Worm (Caenorhabditis elegans): ENCODE measurements around the gene R05H10.7.
A peak's percentile ranks its signal among the peaks of the same experiment; 100 is the strongest.

Gene R05H10.7

ce11 chrII:14838596-14839215, 16.6 kb upstream of the R05H10.7 start (continued):
- no peak for TF ChIP-seq sup-37 (GFP tag; optimal IDR thresholded peaks at IDR 0.05)
- TF ChIP-seq grh-1 (GFP tag; IDR thresholded peaks at IDR 0.05), result no peak
- TF ChIP-seq fos-1 (tag; optimal IDR thresholded peaks at IDR 0.05), result no peak
- TF ChIP-seq snu-23 (GFP tag; optimal IDR thresholded peaks at IDR 0.05), result peak; percentile 13
- no peak for TF ChIP-seq nhr-237 (tag; optimal IDR thresholded peaks at IDR 0.05)
- no peak for TF ChIP-seq vab-15 (tag; optimal IDR thresholded peaks at IDR 0.05)
- no peak for TF ChIP-seq nhr-19 (GFP tag; conservative IDR thresholded peaks at IDR 0.05)

- TF ChIP-seq rnt-1 (tag; optimal IDR thresholded peaks at IDR 0.05), result no peak
- no peak for TF ChIP-seq unc-86 (tag; optimal IDR thresholded peaks at IDR 0.05)
- peak in 1 of 2 experiments; percentile 51 for TF ChIP-seq lin-35 (GFP tag; optimal IDR thresholded peaks at IDR 0.05)
- no peak for TF ChIP-seq grh-1 (GFP tag; IDR thresholded peaks at IDR 0.05)
- no peak for TF ChIP-seq ceh-82 (tag; optimal IDR thresholded peaks at IDR 0.05)
- TF ChIP-seq ces-1 (GFP tag; optimal IDR thresholded peaks at IDR 0.05), result no peak
- TF ChIP-seq nhr-20 (tag; optimal IDR thresholded peaks at IDR 0.05), result peak; percentile 82
- TF ChIP-seq lsy-2 (tag; optimal IDR thresholded peaks at IDR 0.05), result peak in 1 of 2 experiments; percentile 43
- peak; percentile 24 for TF ChIP-seq snu-23 (GFP tag; optimal IDR thresholded peaks at IDR 0.05)
- TF ChIP-seq hpl-2 (GFP tag; optimal IDR thresholded peaks at IDR 0.05), result no peak
Measured at ce11 chrII:14841253-14841652, 14.1 kb upstream of the R05H10.7 start.

- TF ChIP-seq nhr-19 (GFP tag; conservative IDR thresholded peaks at IDR 0.05) (no peak), blmp-1 (tag; optimal IDR thresholded peaks at IDR 0.05) (peak; percentile 84), rnt-1 (tag; optimal IDR thresholded peaks at IDR 0.05) (no peak), elt-3 (tag; optimal IDR thresholded peaks at IDR 0.05) (no peak), fkh-10 (GFP tag; optimal IDR thresholded peaks at IDR 0.05) (no peak), snpc-4 (tag; optimal IDR thresholded peaks at IDR 0.05) (no peak)
Measured at ce11 chrII:14843016-14843415, 12.3 kb upstream of the R05H10.7 start, which contains the start of gene cdh-7. Gene cdh-7 (plus strand): TSS chrII:14843229.

- TF ChIP-seq nhr-28 (tag; optimal IDR thresholded peaks at IDR 0.05) (no peak), blmp-1 (tag; optimal IDR thresholded peaks at IDR 0.05) (peak; percentile 86), elt-3 (tag; optimal IDR thresholded peaks at IDR 0.05) (peak in 1 of 6 experiments; percentile 35)
Measured at ce11 chrII:14844253-14844652, 11.1 kb upstream of the R05H10.7 start.

ce11 chrII:14849897-14850296, 5.4 kb upstream of the R05H10.7 start:
- TF ChIP-seq efl-1 (optimal IDR thresholded peaks at IDR 0.05) (no peak), efl-1 (GFP tag; optimal IDR thresholded peaks at IDR 0.05 in 1 of 2) (peak in 1 of 2 experiments; percentile 76), lin-15B (tag; optimal IDR thresholded peaks at IDR 0.05) (no peak)

ce11 chrII:14851483-14851882, 3.8 kb upstream of the R05H10.7 start, which contains the start of gene R05H10.1:
Gene R05H10.1 (plus strand): TSS chrII:14851816.
- TF ChIP-seq lin-39 (tag; optimal IDR thresholded peaks at IDR 0.05) (no peak), nhr-20 (tag; optimal IDR thresholded peaks at IDR 0.05) (peak; percentile 79), elt-3 (tag; optimal IDR thresholded peaks at IDR 0.05) (peak in 2 of 6 experiments; percentile 2 to 33)

ce11 chrII:14856922-14857321, 1.6 kb downstream of the R05H10.7 start, which contains the start of gene rbm-28:
Gene rbm-28 (plus strand): TSS chrII:14857259.
- TF ChIP-seq lsy-2 (tag; optimal IDR thresholded peaks at IDR 0.05) (peak in 1 of 2 experiments; percentile 37), xbp-1 (tag; optimal IDR thresholded peaks at IDR 0.05) (peak; percentile 34), efl-1 (optimal IDR thresholded peaks at IDR 0.05) (peak; percentile 33 to 82), efl-1 (GFP tag; optimal IDR thresholded peaks at IDR 0.05 in 1 of 2) (peak; percentile 88 to 98), fkh-8 (tag; optimal IDR thresholded peaks at IDR 0.05) (peak; percentile 36), snpc-4 (tag; optimal IDR thresholded peaks at IDR 0.05) (peak; percentile 37), fkh-10 (GFP tag; optimal IDR thresholded peaks at IDR 0.05) (no peak), dsc-1 (tag; optimal IDR thresholded peaks at IDR 0.05) (peak; percentile 14), ceh-88 (GFP tag; IDR thresholded peaks at IDR 0.05) (no peak), isw-1 (GFP tag; IDR thresholded peaks at IDR 0.05) (0 out of 2 replicates have a peak, but pooled peaks have one; percentile 4), nhr-90 (tag; optimal IDR thresholded peaks at IDR 0.05; ENCODE audit: poor library complexity) (peak; percentile 57), nhr-20 (tag; optimal IDR thresholded peaks at IDR 0.05) (peak; percentile 25), unc-98 (GFP tag; IDR thresholded peaks at IDR 0.05) (0 out of 2 replicates have a peak, but pooled peaks have one; percentile 15), egl-13 (tag; optimal IDR thresholded peaks at IDR 0.05) (peak; percentile 31), irx-1 (tag; optimal IDR thresholded peaks at IDR 0.05) (peak; percentile 47), swsn-7 (tag; optimal IDR thresholded peaks at IDR 0.05) (peak; percentile 19), ztf-11 (tag; optimal IDR thresholded peaks at IDR 0.05) (peak in 1 of 2 experiments; percentile 42), unc-130 (tag; optimal IDR thresholded peaks at IDR 0.05) (no peak), blmp-1 (tag; optimal IDR thresholded peaks at IDR 0.05) (peak; percentile 53), elt-3 (tag; optimal IDR thresholded peaks at IDR 0.05) (peak in 1 of 6 experiments; percentile 10), lir-3 (tag; optimal IDR thresholded peaks at IDR 0.05; ENCODE audit: poor library complexity) (no peak), tbx-2 (tag; optimal IDR thresholded peaks at IDR 0.05) (peak; percentile 48)

All from whole organism, L1 larva.